Worm (Caenorhabditis elegans) whole organism, late embryonic: ENCODE results near the gene C56C10.9.

Source experiments
- ceh-19 ChIP-seq: fragments of 200-800 bp; sonication (Bioruptor generic); optimal IDR thresholded peaks from 2 replicates; lab custom pipeline; 2018; ENCODE audit warnings: mild to moderate bottlenecking, missing genetic modification characterization, missing compliant biosample characterization
- ceh-34 ChIP-seq: sonication (generic microtip); optimal IDR thresholded peaks from 2 replicates; lab custom pipeline; 2016; ENCODE audit warnings: mild to moderate bottlenecking, missing genetic modification characterization, missing compliant biosample characterization
- ets-4 ChIP-seq: sonication (generic microtip); optimal IDR thresholded peaks from 2 replicates; lab custom pipeline; 2016; ENCODE audit warnings: missing genetic modification characterization, missing compliant biosample characterization
- fkh-6 ChIP-seq: sonication (generic microtip); optimal IDR thresholded peaks from 2 replicates; lab custom pipeline; 2016; ENCODE audit warnings: missing genetic modification characterization, missing compliant biosample characterization
- lin-11 ChIP-seq: fragments of 200-800 bp; sonication (Bioruptor generic); optimal IDR thresholded peaks from 2 replicates; lab custom pipeline; 2018; ENCODE audit warnings: mild to moderate bottlenecking, missing genetic modification characterization, missing compliant biosample characterization
- nfya-1 ChIP-seq: sonication (generic microtip); optimal IDR thresholded peaks from 2 replicates; lab custom pipeline; 2017; ENCODE audit warnings: missing genetic modification characterization, mild to moderate bottlenecking, missing compliant biosample characterization, antibody characterized with exemption, moderate library complexity
- pha-4 ChIP-seq: fragments of 150-350 bp; optimal IDR thresholded peaks from 2 replicates; lab custom pipeline; 2018; ENCODE audit warnings: missing biosample characterization, missing genetic modification reagents, missing genetic modification characterization
- pqm-1 ChIP-seq: sonication (generic microtip); optimal IDR thresholded peaks from 2 replicates; lab custom pipeline; 2016; ENCODE audit warnings: missing genetic modification characterization, missing compliant biosample characterization
- unc-42 ChIP-seq: sonication (generic microtip); optimal IDR thresholded peaks from 2 replicates; lab custom pipeline; 2016; ENCODE audit warnings: missing genotype, missing genetic modification characterization, missing compliant biosample characterization

ce11 chrII:6561300-6561699 is 30.9 kb downstream of the C56C10.9 start, which contains the start of gene F18C5.10:
- TF ChIP-seq ceh-19 (GFP tag; lab: Kevin White, UChicago), result no peak
- TF ChIP-seq pha-4 (tag; lab: Kevin White, UChicago), result no peak
- TF ChIP-seq unc-42, result no peak
- no peak for TF ChIP-seq pqm-1
- no peak for TF ChIP-seq nfya-1 (tag; lab: Kevin White, UChicago)
- TF ChIP-seq ets-4 (tag; lab: Kevin White, UChicago), result no peak
- TF ChIP-seq fkh-6 (tag; lab: Kevin White, UChicago), result no peak
- TF ChIP-seq lin-11 (tag; lab: Kevin White, UChicago), result no peak
- TF ChIP-seq ceh-34 (tag; lab: Kevin White, UChicago), result no peak
